Worm (Caenorhabditis elegans): ENCODE results near the gene T10C6.16.

- no peak for TF ChIP-seq skn-1 (tag; optimal IDR thresholded peaks at IDR 0.05)
- no peak for TF ChIP-seq fos-1 (tag; optimal IDR thresholded peaks at IDR 0.05)
- no peak for TF ChIP-seq ceh-16 (tag; optimal IDR thresholded peaks at IDR 0.05)
- no peak for TF ChIP-seq nhr-21 (tag; optimal IDR thresholded peaks at IDR 0.05)
- TF ChIP-seq mdl-1 (tag; optimal IDR thresholded peaks at IDR 0.05): no peak
- no peak for TF ChIP-seq unc-62 (GFP tag; optimal IDR thresholded peaks at IDR 0.05)
- TF ChIP-seq sma-9 (GFP tag; optimal IDR thresholded peaks at IDR 0.05): no peak
- no peak for TF ChIP-seq sma-9 (tag; optimal IDR thresholded peaks at IDR 0.05)
- TF ChIP-seq zag-1 (tag; optimal IDR thresholded peaks at IDR 0.05): no peak
- no peak for TF ChIP-seq aly-2 (tag; optimal IDR thresholded peaks at IDR 0.05)
- TF ChIP-seq gmeb-1 (tag; optimal IDR thresholded peaks at IDR 0.05): no peak
- no peak for TF ChIP-seq elt-3 (tag; optimal IDR thresholded peaks at IDR 0.05)
- no peak for TF ChIP-seq ztf-1 (GFP tag; conservative IDR thresholded peaks at IDR 0.05)
- TF ChIP-seq dmd-4 (tag; optimal IDR thresholded peaks at IDR 0.05): no peak
These were observed 15.8 kb downstream of the T10C6.16 start for ce11 chrV:16016977-16017376.
